Worm (Caenorhabditis elegans) whole organism, young adult: ENCODE data around the gene D1053.3.

Source experiments
- B0336.3 ChIP-seq: fragments of 200-800 bp; sonication (Bioruptor generic); IDR thresholded peaks from 2 replicates; pipeline ENCODE4 v1.3.6; 2022; ENCODE audit warnings: missing genetic modification characterization, missing compliant biosample characterization
- C17E4.6 ChIP-seq: fragments of 200-800 bp; sonication (Bioruptor generic); IDR thresholded peaks from 2 replicates; pipeline ENCODE4 v1.3.6; 2022; ENCODE audit warnings: missing genetic modification reagents, missing genetic modification characterization, missing compliant biosample characterization
- F22D6.2 ChIP-seq: sonication (generic microtip); optimal IDR thresholded peaks from 2 replicates; lab custom pipeline; 2016; ENCODE audit warnings: mild to moderate bottlenecking, missing genetic modification characterization, missing compliant biosample characterization
- Y53F4B.3 ChIP-seq: fragments of 200-800 bp; sonication (Bioruptor generic); IDR thresholded peaks from 2 replicates; pipeline ENCODE4 v1.3.6; 2022; ENCODE audit warnings: missing genetic modification reagents, missing genetic modification characterization, missing compliant biosample characterization
- Y79H2A.3 ChIP-seq: fragments of 200-800 bp; sonication (Bioruptor generic); conservative IDR thresholded peaks from 2 replicates; pipeline ENCODE4 v1.3.6; 2022; ENCODE audit warnings: missing genetic modification reagents, missing genetic modification characterization, missing compliant biosample characterization
- aptf-3 ChIP-seq: fragments of 200-800 bp; sonication (Bioruptor generic); IDR thresholded peaks from 2 replicates; pipeline ENCODE4 v1.3.6; 2022; ENCODE audit warnings: missing genetic modification characterization, missing compliant biosample characterization
- atf-7 ChIP-seq: sonication (generic microtip); optimal IDR thresholded peaks from 2 replicates; lab custom pipeline; 2017; ENCODE audit warnings: mild to moderate bottlenecking, missing genetic modification characterization, missing compliant biosample characterization
- bed-1 ChIP-seq: fragments of 200-800 bp; sonication (Bioruptor generic); IDR thresholded peaks from 2 replicates; pipeline ENCODE4 v1.3.6; 2022; ENCODE audit warnings: missing genetic modification reagents, missing genetic modification characterization, missing compliant biosample characterization
- ccch-3 ChIP-seq: fragments of 200-800 bp; sonication (Bioruptor generic); optimal IDR thresholded peaks from 2 replicates; lab custom pipeline; 2018; ENCODE audit warnings: mild to moderate bottlenecking, missing genetic modification characterization, missing compliant biosample characterization
- ceh-27 ChIP-seq: fragments of 200-800 bp; sonication (Bioruptor generic); optimal IDR thresholded peaks from 2 replicates; lab custom pipeline; 2018; ENCODE audit warnings: mild to moderate bottlenecking, missing genetic modification characterization, moderate library complexity, missing compliant biosample characterization
- ceh-79 ChIP-seq: sonication (generic microtip); optimal IDR thresholded peaks from 2 replicates; lab custom pipeline; 2017; ENCODE audit warnings: mild to moderate bottlenecking, missing genetic modification characterization, missing compliant biosample characterization
- chd-7 ChIP-seq: sonication (generic microtip); optimal IDR thresholded peaks from 2 replicates; lab custom pipeline; 2016; ENCODE audit warnings: mild to moderate bottlenecking, missing genetic modification characterization, moderate library complexity, missing compliant biosample characterization
- efl-1 ChIP-seq: fragments of 150-350 bp; optimal IDR thresholded peaks from 2 replicates; lab custom pipeline; 2014; ENCODE audit warnings: missing biosample characterization, missing genetic modification reagents, missing genetic modification characterization
- egl-44 ChIP-seq: fragments of 200-800 bp; sonication (Bioruptor generic); IDR thresholded peaks from 2 replicates; pipeline ENCODE4 v1.3.6; 2022; ENCODE audit warnings: missing genetic modification reagents, missing genetic modification characterization, missing compliant biosample characterization
- fkh-3 ChIP-seq: sonication (generic microtip); optimal IDR thresholded peaks from 2 replicates; lab custom pipeline; 2016; ENCODE audit warnings: mild to moderate bottlenecking, missing genetic modification characterization, missing compliant biosample characterization
- gei-17 ChIP-seq: fragments of 200-800 bp; sonication (Bioruptor generic); optimal IDR thresholded peaks from 2 replicates; lab custom pipeline; 2018; ENCODE audit warnings: mild to moderate bottlenecking, missing genetic modification characterization, missing compliant biosample characterization
- let-526 ChIP-seq: fragments of 200-800 bp; sonication (Bioruptor generic); IDR thresholded peaks from 2 replicates; pipeline ENCODE4 v1.3.6; 2022; ENCODE audit warnings: missing genetic modification reagents, missing genetic modification characterization, missing compliant biosample characterization
- lin-40 ChIP-seq: sonication (generic microtip); optimal IDR thresholded peaks from 2 replicates; lab custom pipeline; 2016; ENCODE audit warnings: missing genetic modification characterization, mild to moderate bottlenecking, missing compliant biosample characterization, missing genotype, missing genetic modification reagents
- mel-28 ChIP-seq: sonication (generic microtip); optimal IDR thresholded peaks from 2 replicates; lab custom pipeline; 2016; ENCODE audit warnings: borderline replicate concordance, mild to moderate bottlenecking, missing genetic modification characterization, missing compliant biosample characterization
- nfyb-1 ChIP-seq: fragments of 200-800 bp; sonication (Bioruptor generic); IDR thresholded peaks from 2 replicates; pipeline ENCODE4 v1.3.6; 2022; ENCODE audit warnings: missing genetic modification reagents, missing genetic modification characterization, missing compliant biosample characterization
- nhr-27 ChIP-seq: fragments of 200-800 bp; sonication (Bioruptor generic); optimal IDR thresholded peaks from 2 replicates; lab custom pipeline; 2018; ENCODE audit warnings: mild to moderate bottlenecking, missing genetic modification characterization, moderate library complexity, missing compliant biosample characterization
- nhr-80 ChIP-seq: sonication (generic microtip); optimal IDR thresholded peaks from 2 replicates; lab custom pipeline; 2016; ENCODE audit warnings: missing genetic modification characterization, missing compliant biosample characterization
- nhr-90 ChIP-seq: sonication (generic microtip); optimal IDR thresholded peaks from 2 replicates; lab custom pipeline; 2016; ENCODE audit warnings: missing genotype, mild to moderate bottlenecking, missing genetic modification characterization, missing compliant biosample characterization
- pha-4 ChIP-seq: fragments of 150-350 bp; sonication (generic microtip); optimal IDR thresholded peaks from 2 replicates; lab custom pipeline; 2014; ENCODE audit warnings: missing biosample characterization, missing genetic modification reagents, missing genetic modification characterization
- rec-8 ChIP-seq, 2 experiments: sonication (generic microtip); optimal IDR thresholded peaks; 2 replicates each; lab custom pipeline; 2016; ENCODE audit warnings: mild to moderate bottlenecking in 2 of 2, missing genetic modification characterization in 2 of 2, missing genetic modification reagents in 2 of 2, missing genotype in 2 of 2, missing biosample characterization in 1 of 2, missing compliant biosample characterization in 1 of 2, moderate library complexity in 1 of 2
- somi-1 ChIP-seq: fragments of 200-800 bp; sonication (Bioruptor generic); optimal IDR thresholded peaks from 2 replicates; lab custom pipeline; 2018; ENCODE audit warnings: mild to moderate bottlenecking, missing genetic modification characterization, missing compliant biosample characterization
- tlf-1 ChIP-seq: fragments of 200-800 bp; sonication (Bioruptor generic); optimal IDR thresholded peaks from 2 replicates; lab custom pipeline; 2018; ENCODE audit warnings: mild to moderate bottlenecking, missing genetic modification characterization, missing compliant biosample characterization
- xnd-1 ChIP-seq: sonication (generic microtip); optimal IDR thresholded peaks from 2 replicates; lab custom pipeline; 2016; ENCODE audit warnings: missing genotype, missing genetic modification reagents, missing genetic modification characterization, missing compliant biosample characterization
- zfh-2 ChIP-seq: fragments of 200-800 bp; sonication (Bioruptor generic); conservative IDR thresholded peaks from 2 replicates; pipeline ENCODE4 v1.3.6; 2022; ENCODE audit warnings: missing genetic modification reagents, missing genetic modification characterization, missing compliant biosample characterization
- zim-3 ChIP-seq: sonication (generic microtip); optimal IDR thresholded peaks from 2 replicates; lab custom pipeline; 2017; ENCODE audit warnings: mild to moderate bottlenecking, missing genetic modification characterization, moderate library complexity, missing compliant biosample characterization
- ztf-22 ChIP-seq: fragments of 200-800 bp; sonication (Bioruptor generic); optimal IDR thresholded peaks from 2 replicates; lab custom pipeline; 2018; ENCODE audit warnings: mild to moderate bottlenecking, missing genetic modification characterization, moderate library complexity, missing compliant biosample characterization
- ztf-25 ChIP-seq: fragments of 200-800 bp; sonication (Bioruptor generic); IDR thresholded peaks from 2 replicates; pipeline ENCODE4 v1.3.6; 2022; ENCODE audit warnings: missing genetic modification reagents, missing genetic modification characterization, missing compliant biosample characterization
- ztf-6 ChIP-seq: fragments of 200-800 bp; sonication (Bioruptor generic); IDR thresholded peaks from 2 replicates; pipeline ENCODE4 v1.3.6; 2022; ENCODE audit warnings: missing genetic modification reagents, missing genetic modification characterization, missing compliant biosample characterization

The D1053.3 gene

ce11 chrX:11757666-11758065 lies 20.7 kb upstream of the D1053.3 start (continued):
- peak; percentile 73 for TF ChIP-seq lin-40 (tag; lab: Kevin White, UChicago)
- peak; percentile 35 for TF ChIP-seq nhr-27
- no peak for TF ChIP-seq efl-1

- TF ChIP-seq ztf-6 (GFP tag; lab: Robert Waterston, UW) (no peak), F22D6.2 (tag; lab: Kevin White, UChicago) (no peak), ceh-79 (tag; lab: Kevin White, UChicago) (no peak), rec-8 (tag; optimal IDR thresholded peaks at IDR 0.05; lab: Kevin White, UChicago) (no peak), Y79H2A.3 (GFP tag; lab: Robert Waterston, UW) (no peak), gei-17 (GFP tag; lab: Kevin White, UChicago) (no peak), chd-7 (tag; lab: Kevin White, UChicago) (no peak), egl-44 (GFP tag; lab: Robert Waterston, UW) (no peak), zim-3 (tag; lab: Kevin White, UChicago) (no peak), nfyb-1 (GFP tag; lab: Robert Waterston, UW) (no peak), ztf-25 (no peak), xnd-1 (tag; lab: Kevin White, UChicago) (no peak)
Observed at ce11 chrX:11753155-11753554, 16.2 kb upstream of the D1053.3 start.

ce11 chrX:11752289-11752688 lies 15.3 kb upstream of the D1053.3 start:
- no peak for TF ChIP-seq mel-28 (tag; lab: Kevin White, UChicago)
- TF ChIP-seq ccch-3 (GFP tag; lab: Kevin White, UChicago) = no peak
- no peak for TF ChIP-seq somi-1 (GFP tag; lab: Kevin White, UChicago)
- TF ChIP-seq tlf-1 = no peak

ce11 chrX:11745821-11746485 lies 9.0 kb upstream of the D1053.3 start, which contains the start of gene C40H5.2:
TSS of gene C40H5.2 (plus strand) at chrX:11746076.
- TF ChIP-seq let-526 (GFP tag; lab: Robert Waterston, UW) = no peak

- no peak for TF ChIP-seq fkh-3
- no peak for TF ChIP-seq ztf-22 (GFP tag; lab: Kevin White, UChicago)
- TF ChIP-seq nhr-27 = no peak
- TF ChIP-seq C17E4.6 = no peak
- TF ChIP-seq B0336.3 (GFP tag; lab: Robert Waterston, UW) = no peak
- TF ChIP-seq zfh-2 (GFP tag; lab: Robert Waterston, UW) = no peak
- no peak for TF ChIP-seq Y53F4B.3
Observed at ce11 chrX:11743723-11744122, 6.8 kb upstream of the D1053.3 start.

- TF ChIP-seq nhr-90 (tag; lab: Kevin White, UChicago) (no peak), aptf-3 (GFP tag; lab: Robert Waterston, UW) (no peak), atf-7 (peak; percentile 9), pha-4 (peak; percentile 38), bed-1 (GFP tag; lab: Robert Waterston, UW) (no peak), ceh-27 (no peak), nhr-80 (tag; lab: Kevin White, UChicago) (peak; percentile 86)
Observed at ce11 chrX:11738602-11739100, 1.7 kb upstream of the D1053.3 start, which contains the start of gene nspa-9. TSS of gene nspa-9 (plus strand) at chrX:11739050.
